Worm (Caenorhabditis elegans) whole organism, late embryonic: Measurements from ENCODE around the gene srx-41.

ENCODE experiments used
- F13H6.1 ChIP-seq: sonication (generic microtip); optimal IDR thresholded peaks from 2 replicates; lab custom pipeline; 2016; ENCODE audit warnings: missing genetic modification characterization, missing compliant biosample characterization
- dve-1 ChIP-seq: sonication (generic microtip); optimal IDR thresholded peaks from 2 replicates; lab custom pipeline; 2017; ENCODE audit warnings: antibody characterized with exemption, mild to moderate bottlenecking, missing genetic modification characterization, missing compliant biosample characterization
- ets-4 ChIP-seq: sonication (generic microtip); optimal IDR thresholded peaks from 2 replicates; lab custom pipeline; 2016; ENCODE audit warnings: missing genetic modification characterization, missing compliant biosample characterization
- fkh-10 ChIP-seq: fragments of 150-350 bp; optimal IDR thresholded peaks from 2 replicates; lab custom pipeline; 2014; ENCODE audit warnings: missing biosample characterization, missing genetic modification reagents, missing genetic modification characterization
- hlh-13 ChIP-seq: fragments of 200-800 bp; sonication (Bioruptor generic); optimal IDR thresholded peaks from 2 replicates; lab custom pipeline; 2018; ENCODE audit warnings: mild to moderate bottlenecking, missing genetic modification characterization, missing compliant biosample characterization
- nfya-1 ChIP-seq: sonication (generic microtip); optimal IDR thresholded peaks from 2 replicates; lab custom pipeline; 2017; ENCODE audit warnings: missing genetic modification characterization, mild to moderate bottlenecking, missing compliant biosample characterization, antibody characterized with exemption, moderate library complexity
- tbx-2 ChIP-seq: sonication (generic microtip); optimal IDR thresholded peaks from 2 replicates; lab custom pipeline; 2016; ENCODE audit warnings: missing genetic modification characterization, missing compliant biosample characterization
- ztf-16 ChIP-seq: sonication (generic microtip); optimal IDR thresholded peaks from 2 replicates; lab custom pipeline; 2017; ENCODE audit warnings: missing genetic modification characterization, missing compliant biosample characterization

DNA sequence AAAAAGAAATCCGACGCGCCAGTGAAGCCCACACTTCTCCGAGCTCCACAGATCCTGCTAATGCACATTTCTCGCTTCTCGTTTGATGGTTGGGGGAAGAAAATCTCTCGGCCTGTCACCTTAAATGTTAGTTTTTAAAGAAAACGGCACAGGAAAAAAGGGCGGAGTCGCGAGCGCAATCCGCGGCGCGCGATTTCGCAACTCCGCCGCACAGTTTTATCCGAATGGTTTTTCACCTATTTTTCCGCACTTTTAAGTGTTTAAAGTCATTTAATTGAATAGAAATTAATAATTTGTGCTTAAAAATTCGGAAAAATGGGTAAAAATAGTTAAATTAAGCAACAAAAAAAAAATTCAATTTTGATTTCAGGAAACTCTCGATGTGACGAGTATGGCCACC is 49.4 kb downstream of the srx-41 start:
- TF ChIP-seq dve-1 (tag; lab: Kevin White, UChicago) (no peak), ztf-16 (tag; lab: Kevin White, UChicago) (peak; percentile 15), tbx-2 (tag; lab: Kevin White, UChicago) (peak; percentile 74), ets-4 (tag; lab: Kevin White, UChicago) (no peak), nfya-1 (peak; percentile 24), hlh-13 (no peak), fkh-10 (no peak), F13H6.1 (tag; lab: Kevin White, UChicago) (peak; percentile 46)
